Worm (Caenorhabditis elegans) whole organism, L4 larva: Measurements from ENCODE around the gene K08D10.11.
A peak's percentile ranks its signal among the peaks of the same experiment; 100 is the strongest.

Source experiments
- D1046.2 ChIP-seq: fragments of 200-800 bp; sonication (Bioruptor generic); IDR thresholded peaks from 2 replicates; pipeline ENCODE4 v1.3.6; 2022; ENCODE audit warnings: missing genetic modification characterization, missing compliant biosample characterization
- F10B5.3 ChIP-seq: sonication (generic microtip); optimal IDR thresholded peaks from 2 replicates; lab custom pipeline; 2016; ENCODE audit warnings: mild to moderate bottlenecking, missing genetic modification characterization, missing compliant biosample characterization
- F37D6.2 ChIP-seq: sonication (generic microtip); optimal IDR thresholded peaks from 2 replicates; lab custom pipeline; 2016; ENCODE audit warnings: mild to moderate bottlenecking, missing genetic modification characterization, missing compliant biosample characterization
- R02D3.7 ChIP-seq: fragments of 150-350 bp; sonication (generic microtip); optimal IDR thresholded peaks from 3 replicates; lab custom pipeline; 2014; ENCODE audit warnings: missing biosample characterization, missing genetic modification characterization
- T26A8.4 ChIP-seq: fragments of 200-800 bp; sonication (Bioruptor generic); IDR thresholded peaks from 2 replicates; pipeline ENCODE4 v1.3.6; 2022; ENCODE audit warnings: missing genetic modification characterization, missing compliant biosample characterization
- Y105C5A.15 ChIP-seq: fragments of 200-800 bp; sonication (Bioruptor generic); IDR thresholded peaks from 2 replicates; pipeline ENCODE4 v1.3.6; 2022; ENCODE audit warnings: missing genetic modification characterization, missing compliant biosample characterization
- Y48G9A.11 ChIP-seq: fragments of 200-800 bp; sonication (Bioruptor generic); IDR thresholded peaks from 2 replicates; pipeline ENCODE4 v1.3.6; 2022; ENCODE audit warnings: missing genetic modification reagents, missing genetic modification characterization, missing compliant biosample characterization
- Y5F2A.4 ChIP-seq: fragments of 200-800 bp; sonication (Bioruptor generic); optimal IDR thresholded peaks from 2 replicates; lab custom pipeline; 2018; ENCODE audit warnings: mild to moderate bottlenecking, missing genetic modification characterization, missing compliant biosample characterization
- ZK337.2 ChIP-seq: fragments of 200-800 bp; sonication (Bioruptor generic); IDR thresholded peaks from 2 replicates; pipeline ENCODE4 v1.3.6; 2022; ENCODE audit warnings: missing genetic modification reagents, missing genetic modification characterization, missing compliant biosample characterization
- aha-1 ChIP-seq: fragments of 150-350 bp; peaks from one replicate; lab custom pipeline; 2014; ENCODE audit warnings: missing biosample characterization, missing genetic modification characterization
- aly-2 ChIP-seq: sonication (generic microtip); optimal IDR thresholded peaks from 2 replicates; lab custom pipeline; 2018; ENCODE audit warnings: missing biosample characterization, missing genetic modification characterization
- ceh-32 ChIP-seq: sonication (generic microtip); optimal IDR thresholded peaks from 2 replicates; lab custom pipeline; 2016; ENCODE audit warnings: mild to moderate bottlenecking, missing genetic modification characterization, missing compliant biosample characterization; ENCODE audit not compliant: poor library complexity
- ceh-82 ChIP-seq: sonication (generic microtip); optimal IDR thresholded peaks from 2 replicates; lab custom pipeline; 2017; ENCODE audit warnings: missing biosample characterization, missing genetic modification characterization
- cey-2 ChIP-seq: sonication (generic microtip); optimal IDR thresholded peaks from 3 replicates; lab custom pipeline; 2017; ENCODE audit warnings: missing genetic modification characterization, mild to moderate bottlenecking, missing compliant biosample characterization, antibody characterized with exemption, borderline replicate concordance; ENCODE audit not compliant: insufficient read depth
- ctbp-1 ChIP-seq: fragments of 200-800 bp; sonication (Bioruptor generic); IDR thresholded peaks from 2 replicates; pipeline ENCODE4 v1.3.6; 2022; ENCODE audit warnings: missing genetic modification reagents, missing genetic modification characterization, missing compliant biosample characterization
- daf-12 ChIP-seq: fragments of 150-350 bp; optimal IDR thresholded peaks from 2 replicates; lab custom pipeline; 2014; ENCODE audit warnings: missing biosample characterization, missing genetic modification reagents, missing genetic modification characterization
- daf-16 ChIP-seq, 3 experiments: sonication (generic microtip); optimal IDR thresholded peaks; 2 replicates each; lab custom pipeline; 2016 to 2017; ENCODE audit warnings: missing genetic modification characterization in 3 of 3, missing genetic modification reagents in 3 of 3, mild to moderate bottlenecking in 2 of 3, missing compliant biosample characterization in 2 of 3, missing biosample characterization in 1 of 3, moderate library complexity in 1 of 3
- dmd-8 ChIP-seq: fragments of 200-800 bp; sonication (Bioruptor generic); IDR thresholded peaks from 2 replicates; pipeline ENCODE4 v1.3.6; 2022; ENCODE audit warnings: missing genetic modification characterization, missing compliant biosample characterization
- dmd-9 ChIP-seq: fragments of 200-800 bp; sonication (Bioruptor generic); IDR thresholded peaks from 2 replicates; pipeline ENCODE4 v1.3.6; 2022; ENCODE audit warnings: missing genetic modification reagents, missing genetic modification characterization, missing compliant biosample characterization
- dpl-1 ChIP-seq: fragments of 150-350 bp; optimal IDR thresholded peaks from 2 replicates; lab custom pipeline; 2014; ENCODE audit warnings: missing biosample characterization, missing genetic modification reagents, missing genetic modification characterization
- dve-1 ChIP-seq: sonication (generic microtip); optimal IDR thresholded peaks from 2 replicates; lab custom pipeline; 2017; ENCODE audit warnings: antibody characterized with exemption, mild to moderate bottlenecking, missing genetic modification characterization, missing compliant biosample characterization; ENCODE audit not compliant: insufficient read depth
- egl-43 ChIP-seq: fragments of 200-800 bp; sonication (Bioruptor generic); IDR thresholded peaks from 2 replicates; pipeline ENCODE4 v1.3.6; 2022; ENCODE audit warnings: missing genetic modification reagents, missing genetic modification characterization, missing compliant biosample characterization
- fkh-10 ChIP-seq: fragments of 150-350 bp; optimal IDR thresholded peaks from 2 replicates; lab custom pipeline; 2014; ENCODE audit warnings: missing biosample characterization, missing genetic modification reagents, missing genetic modification characterization
- fos-1 ChIP-seq: fragments of 150-350 bp; optimal IDR thresholded peaks from 2 replicates; lab custom pipeline; 2014; ENCODE audit warnings: missing biosample characterization, missing genetic modification characterization
- gei-8 ChIP-seq: fragments of 200-800 bp; sonication (Bioruptor generic); optimal IDR thresholded peaks from 2 replicates; lab custom pipeline; 2018; ENCODE audit warnings: mild to moderate bottlenecking, missing genetic modification characterization, missing compliant biosample characterization
- hlh-30 ChIP-seq: sonication (generic microtip); optimal IDR thresholded peaks from 2 replicates; lab custom pipeline; 2017; ENCODE audit warnings: antibody characterized with exemption, mild to moderate bottlenecking, missing genetic modification characterization, missing compliant biosample characterization; ENCODE audit not compliant: insufficient read depth
- lin-13 ChIP-seq: fragments of 150-350 bp; optimal IDR thresholded peaks from 2 replicates; lab custom pipeline; 2014; ENCODE audit warnings: missing biosample characterization, missing genetic modification reagents, missing genetic modification characterization
- lin-15B ChIP-seq: fragments of 150-350 bp; sonication (generic microtip); optimal IDR thresholded peaks from 3 replicates; lab custom pipeline; 2014; ENCODE audit warnings: missing biosample characterization, missing genetic modification characterization
- lin-29 ChIP-seq: fragments of 200-800 bp; sonication (Bioruptor generic); IDR thresholded peaks from 2 replicates; pipeline ENCODE4 v1.3.6; 2022; ENCODE audit warnings: missing genetic modification reagents, missing genetic modification characterization, missing compliant biosample characterization
- lin-38 ChIP-seq: fragments of 200-800 bp; sonication (Bioruptor generic); IDR thresholded peaks from 2 replicates; pipeline ENCODE4 v1.3.6; 2022; ENCODE audit warnings: missing genetic modification reagents, missing genetic modification characterization, missing compliant biosample characterization
- lin-39 ChIP-seq: fragments of 150-350 bp; optimal IDR thresholded peaks from 2 replicates; lab custom pipeline; 2014; ENCODE audit warnings: missing biosample characterization, missing genetic modification reagents, missing genetic modification characterization
- lsy-2 ChIP-seq, 2 experiments: fragments of 150-350 bp in 1 of 2; sonication (generic microtip) in 1 of 2; optimal IDR thresholded peaks; 2 replicates each; lab custom pipeline; 2014 to 2017; ENCODE audit warnings: missing biosample characterization in 2 of 2, missing genetic modification characterization in 2 of 2
- mdl-1 ChIP-seq, 2 experiments: fragments of 150-350 bp in 1 of 2; sonication (generic microtip) in 1 of 2; optimal IDR thresholded peaks; 2 replicates each; lab custom pipeline; 2014 to 2017; ENCODE audit warnings: missing biosample characterization in 2 of 2, missing genetic modification characterization in 2 of 2
- mep-1 ChIP-seq: fragments of 150-350 bp; sonication (generic microtip); optimal IDR thresholded peaks from 3 replicates; lab custom pipeline; 2014; ENCODE audit warnings: missing biosample characterization, missing genetic modification characterization
- mxl-2 ChIP-seq: fragments of 200-800 bp; sonication (Bioruptor generic); conservative IDR thresholded peaks from 2 replicates; pipeline ENCODE4 v1.3.6; 2022; ENCODE audit warnings: missing genetic modification reagents, missing genetic modification characterization, missing compliant biosample characterization
- nhr-10 ChIP-seq: fragments of 150-350 bp; optimal IDR thresholded peaks from 2 replicates; lab custom pipeline; 2014; ENCODE audit warnings: missing biosample characterization, missing genetic modification characterization
- nhr-11 ChIP-seq: fragments of 150-350 bp; optimal IDR thresholded peaks from 2 replicates; lab custom pipeline; 2014; ENCODE audit warnings: missing biosample characterization, missing genetic modification characterization
- nhr-237 ChIP-seq: sonication (generic microtip); optimal IDR thresholded peaks from 2 replicates; lab custom pipeline; 2017; ENCODE audit warnings: missing biosample characterization, missing genetic modification characterization
- nhr-41 ChIP-seq: fragments of 200-800 bp; sonication (Bioruptor generic); IDR thresholded peaks from 2 replicates; pipeline ENCODE4 v1.3.6; 2022; ENCODE audit warnings: missing genetic modification reagents, missing genetic modification characterization, missing compliant biosample characterization
- nhr-6 ChIP-seq: fragments of 150-350 bp; optimal IDR thresholded peaks from 2 replicates; lab custom pipeline; 2014; ENCODE audit warnings: missing biosample characterization, missing genetic modification characterization
- nhr-76 ChIP-seq: fragments of 150-350 bp; optimal IDR thresholded peaks from 2 replicates; lab custom pipeline; 2014; ENCODE audit warnings: missing biosample characterization, missing genetic modification characterization
- php-3 ChIP-seq: fragments of 200-800 bp; sonication (Bioruptor generic); IDR thresholded peaks from 2 replicates; pipeline ENCODE4 v1.3.6; 2022; ENCODE audit warnings: missing genetic modification reagents, missing genetic modification characterization, missing compliant biosample characterization
- pqm-1 ChIP-seq: sonication (generic microtip); optimal IDR thresholded peaks from 2 replicates; lab custom pipeline; 2017; ENCODE audit warnings: missing biosample characterization, missing genetic modification characterization
- set-16 ChIP-seq: fragments of 200-800 bp; sonication (Bioruptor generic); IDR thresholded peaks from 2 replicates; pipeline ENCODE4 v1.3.6; 2022; ENCODE audit warnings: missing genetic modification reagents, missing genetic modification characterization, missing compliant biosample characterization
- snpc-4 ChIP-seq: fragments of 150-350 bp; optimal IDR thresholded peaks from 2 replicates; lab custom pipeline; 2014; ENCODE audit warnings: missing biosample characterization, missing genetic modification characterization
- spr-1 ChIP-seq: sonication (generic microtip); optimal IDR thresholded peaks from 2 replicates; lab custom pipeline; 2016; ENCODE audit warnings: mild to moderate bottlenecking, missing genetic modification characterization, missing compliant biosample characterization
- unc-130 ChIP-seq: sonication (generic microtip); optimal IDR thresholded peaks from 2 replicates; lab custom pipeline; 2016; ENCODE audit warnings: missing genetic modification reagents, missing genetic modification characterization, missing compliant biosample characterization
- unc-62 ChIP-seq, 3 experiments: fragments of 150-350 bp in 1 of 3; sonication (generic microtip); optimal IDR thresholded peaks in 2 of 3; peaks in 1 of 3; 1 replicate in 1 of 3; 2 replicates in 2 of 3; lab custom pipeline; 2014 to 2017; ENCODE audit warnings: missing biosample characterization in 3 of 3, missing genetic modification characterization in 3 of 3, missing genetic modification reagents in 3 of 3, missing genotype in 1 of 3
- zfp-2 ChIP-seq: sonication (generic microtip); optimal IDR thresholded peaks from 2 replicates; lab custom pipeline; 2016; ENCODE audit warnings: mild to moderate bottlenecking, missing genetic modification characterization, missing compliant biosample characterization
- zip-11 ChIP-seq: fragments of 200-800 bp; sonication (Bioruptor generic); IDR thresholded peaks from 2 replicates; pipeline ENCODE4 v1.3.6; 2022; ENCODE audit warnings: missing genetic modification characterization, missing compliant biosample characterization
- ztf-11 ChIP-seq: fragments of 150-350 bp; optimal IDR thresholded peaks from 2 replicates; lab custom pipeline; 2014; ENCODE audit warnings: missing biosample characterization, missing genetic modification characterization
- ztf-7 ChIP-seq: fragments of 150-350 bp; optimal IDR thresholded peaks from 2 replicates; lab custom pipeline; 2014; ENCODE audit warnings: missing biosample characterization, missing genetic modification characterization

The K08D10.11 gene

DNA sequence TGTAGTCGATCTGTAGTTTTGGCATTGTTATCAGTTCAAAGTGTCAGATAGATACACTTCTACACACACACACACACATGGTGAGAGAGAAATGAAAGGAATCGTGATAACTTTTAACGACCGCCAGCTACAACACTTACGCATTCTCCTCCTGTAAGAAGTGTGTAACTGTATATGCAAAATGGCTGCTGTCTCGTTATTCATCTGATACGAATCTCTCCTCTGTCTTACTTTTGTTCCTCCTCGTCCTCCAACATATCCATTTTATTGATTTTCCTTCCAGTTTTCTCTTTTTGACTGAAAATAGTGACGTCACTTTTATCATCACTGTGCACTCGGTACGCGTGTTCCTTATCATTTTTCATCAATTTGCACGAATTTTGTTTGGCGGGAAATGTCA lies 26.7 kb upstream of the K08D10.11 start:
- TF ChIP-seq F10B5.3 (tag; lab: Kevin White, UChicago) (no peak), fkh-10 (GFP tag; lab: Kevin White, UChicago) (no peak), egl-43 (GFP tag; lab: Robert Waterston, UW) (no peak), spr-1 (tag; lab: Kevin White, UChicago) (no peak), nhr-237 (no peak), ctbp-1 (no peak), zfp-2 (tag; lab: Kevin White, UChicago) (no peak), Y105C5A.15 (GFP tag; lab: Robert Waterston, UW) (no peak), hlh-30 (tag; lab: Kevin White, UChicago) (peak; percentile 34), nhr-76 (no peak), mep-1 (tag; lab: Kevin White, UChicago) (peak; percentile 0), R02D3.7 (no peak), nhr-6 (tag; lab: Kevin White, UChicago) (no peak), nhr-11 (tag; lab: Kevin White, UChicago) (no peak), lin-29 (GFP tag; lab: Robert Waterston, UW) (no peak), set-16 (GFP tag; lab: Robert Waterston, UW) (no peak), dpl-1 (GFP tag; lab: Kevin White, UChicago) (no peak), nhr-10 (no peak), daf-12 (tag; lab: Kevin White, UChicago) (no peak), ZK337.2 (GFP tag; lab: Robert Waterston, UW) (no peak), mxl-2 (GFP tag; lab: Robert Waterston, UW) (no peak), dve-1 (tag; lab: Kevin White, UChicago) (peak; percentile 46), lin-39 (tag; lab: Kevin White, UChicago) (no peak), cey-2 (no peak), ceh-82 (tag; lab: Kevin White, UChicago) (no peak), snpc-4 (tag; lab: Kevin White, UChicago) (no peak), T26A8.4 (GFP tag; lab: Robert Waterston, UW) (no peak; the same call in 1 of the 2 replicates), pqm-1 (tag; lab: Kevin White, UChicago) (peak; percentile 44), Y48G9A.11 (GFP tag; lab: Robert Waterston, UW) (no peak), dmd-9 (no peak), lin-13 (GFP tag; lab: Kevin White, UChicago) (peak; percentile 50), aha-1 (tag; lab: Kevin White, UChicago) (no peak), mdl-1 (tag; optimal IDR thresholded peaks at IDR 0.05; lab: Kevin White, UChicago) (peak in 1 of 2 experiments; percentile 61), fos-1 (no peak), ceh-32 (no peak), unc-62 (GFP tag; optimal IDR thresholded peaks at IDR 0.05 in 1 of 2; lab: Kevin White, UChicago) (peak in 1 of 2 experiments; percentile 74), unc-62 (tag; optimal IDR thresholded peaks at IDR 0.05; lab: Kevin White, UChicago) (no peak), zip-11 (GFP tag; lab: Robert Waterston, UW) (no peak), nhr-41 (no peak), Y5F2A.4 (GFP tag; lab: Kevin White, UChicago) (no peak), ztf-7 (no peak), lin-38 (no peak), lin-15B (tag; lab: Kevin White, UChicago) (no peak), aly-2 (tag; lab: Kevin White, UChicago) (no peak), F37D6.2 (tag; lab: Kevin White, UChicago) (no peak), ztf-11 (no peak), lsy-2 (tag; optimal IDR thresholded peaks at IDR 0.05; lab: Kevin White, UChicago) (peak in 1 of 2 experiments; percentile 6), dmd-8 (GFP tag; lab: Robert Waterston, UW) (no peak), gei-8 (GFP tag; lab: Kevin White, UChicago) (no peak), php-3 (GFP tag; lab: Robert Waterston, UW) (peak; percentile 43; the same call in 1 of the 2 replicates), daf-16 (GFP tag; optimal IDR thresholded peaks at IDR 0.05; lab: Kevin White, UChicago) (no peak), daf-16 (tag; optimal IDR thresholded peaks at IDR 0.05; lab: Kevin White, UChicago) (peak; percentile 48), D1046.2 (GFP tag; lab: Robert Waterston, UW) (no peak), unc-130 (GFP tag; lab: Kevin White, UChicago) (no peak)
